Worm (Caenorhabditis elegans) whole organism, L4 larva: ENCODE measurements around the gene F09C6.3.
A peak's percentile ranks its signal among the peaks of the same experiment; 100 is the strongest.

Experiments
- D1046.2 ChIP-seq: fragments of 200-800 bp; sonication (Bioruptor generic); IDR thresholded peaks from 2 replicates; pipeline ENCODE4 v1.3.6; 2022; ENCODE audit warnings: missing genetic modification characterization, missing compliant biosample characterization
- F10B5.3 ChIP-seq: sonication (generic microtip); optimal IDR thresholded peaks from 2 replicates; lab custom pipeline; 2016; ENCODE audit warnings: mild to moderate bottlenecking, missing genetic modification characterization, missing compliant biosample characterization
- F26F4.8 ChIP-seq: fragments of 200-800 bp; sonication (Bioruptor generic); conservative IDR thresholded peaks from 2 replicates; pipeline ENCODE4 v1.3.6; 2022; ENCODE audit warnings: missing genetic modification characterization, missing compliant biosample characterization
- F37D6.2 ChIP-seq: sonication (generic microtip); optimal IDR thresholded peaks from 2 replicates; lab custom pipeline; 2016; ENCODE audit warnings: mild to moderate bottlenecking, missing genetic modification characterization, missing compliant biosample characterization
- Y105C5A.15 ChIP-seq: fragments of 200-800 bp; sonication (Bioruptor generic); IDR thresholded peaks from 2 replicates; pipeline ENCODE4 v1.3.6; 2022; ENCODE audit warnings: missing genetic modification characterization, missing compliant biosample characterization
- Y5F2A.4 ChIP-seq: fragments of 200-800 bp; sonication (Bioruptor generic); optimal IDR thresholded peaks from 2 replicates; lab custom pipeline; 2018; ENCODE audit warnings: mild to moderate bottlenecking, missing genetic modification characterization, missing compliant biosample characterization
- aha-1 ChIP-seq: fragments of 150-350 bp; peaks from one replicate; lab custom pipeline; 2014; ENCODE audit warnings: missing biosample characterization, missing genetic modification characterization
- arid-1 ChIP-seq: fragments of 200-800 bp; sonication (Bioruptor generic); conservative IDR thresholded peaks from 2 replicates; pipeline ENCODE4 v1.3.6; 2022; ENCODE audit warnings: missing genetic modification reagents, missing genetic modification characterization, missing compliant biosample characterization
- ceh-20 ChIP-seq: fragments of 200-800 bp; sonication (Bioruptor generic); IDR thresholded peaks from 2 replicates; pipeline ENCODE4 v1.3.6; 2022; ENCODE audit warnings: missing genetic modification reagents, missing genetic modification characterization, missing compliant biosample characterization
- ceh-32 ChIP-seq: sonication (generic microtip); optimal IDR thresholded peaks from 2 replicates; lab custom pipeline; 2016; ENCODE audit warnings: mild to moderate bottlenecking, missing genetic modification characterization, missing compliant biosample characterization; ENCODE audit not compliant: poor library complexity
- ceh-44 ChIP-seq: fragments of 200-800 bp; sonication (Bioruptor generic); IDR thresholded peaks from 2 replicates; pipeline ENCODE4 v1.3.6; 2022; ENCODE audit warnings: missing genetic modification reagents, missing genetic modification characterization, missing compliant biosample characterization
- ctbp-1 ChIP-seq: fragments of 200-800 bp; sonication (Bioruptor generic); IDR thresholded peaks from 2 replicates; pipeline ENCODE4 v1.3.6; 2022; ENCODE audit warnings: missing genetic modification reagents, missing genetic modification characterization, missing compliant biosample characterization
- dmd-6 ChIP-seq: fragments of 200-800 bp; sonication (Bioruptor generic); IDR thresholded peaks from 2 replicates; pipeline ENCODE4 v1.3.6; 2022; ENCODE audit warnings: missing genetic modification reagents, missing genetic modification characterization, missing compliant biosample characterization
- dpl-1 ChIP-seq: fragments of 150-350 bp; optimal IDR thresholded peaks from 2 replicates; lab custom pipeline; 2014; ENCODE audit warnings: missing biosample characterization, missing genetic modification reagents, missing genetic modification characterization
- hif-1 ChIP-seq, 2 experiments: sonication (generic microtip); optimal IDR thresholded peaks; 2 replicates each; lab custom pipeline; 2016 to 2017; ENCODE audit warnings: missing compliant biosample characterization in 2 of 2, missing genetic modification characterization in 2 of 2, missing genetic modification reagents in 2 of 2, missing genotype in 2 of 2, mild to moderate bottlenecking in 1 of 2
- hlh-11 ChIP-seq: fragments of 200-800 bp; sonication (Bioruptor generic); optimal IDR thresholded peaks from 2 replicates; lab custom pipeline; 2018; ENCODE audit warnings: mild to moderate bottlenecking, missing genetic modification characterization, missing compliant biosample characterization
- hmg-1.1 ChIP-seq: fragments of 200-800 bp; sonication (Bioruptor generic); IDR thresholded peaks from 2 replicates; pipeline ENCODE4 v1.3.6; 2022; ENCODE audit warnings: missing genetic modification reagents, missing genetic modification characterization, missing compliant biosample characterization
- lim-7 ChIP-seq: fragments of 200-800 bp; sonication (Bioruptor generic); IDR thresholded peaks from 2 replicates; pipeline ENCODE4 v1.3.6; 2022; ENCODE audit warnings: missing genetic modification characterization, missing compliant biosample characterization
- lin-15B ChIP-seq: fragments of 150-350 bp; sonication (generic microtip); optimal IDR thresholded peaks from 3 replicates; lab custom pipeline; 2014; ENCODE audit warnings: missing biosample characterization, missing genetic modification characterization
- lin-38 ChIP-seq: fragments of 200-800 bp; sonication (Bioruptor generic); IDR thresholded peaks from 2 replicates; pipeline ENCODE4 v1.3.6; 2022; ENCODE audit warnings: missing genetic modification reagents, missing genetic modification characterization, missing compliant biosample characterization
- mdl-1 ChIP-seq, 2 experiments: fragments of 150-350 bp in 1 of 2; sonication (generic microtip) in 1 of 2; optimal IDR thresholded peaks; 2 replicates each; lab custom pipeline; 2014 to 2017; ENCODE audit warnings: missing biosample characterization in 2 of 2, missing genetic modification characterization in 2 of 2
- mdt-29 ChIP-seq: fragments of 200-800 bp; sonication (Bioruptor generic); IDR thresholded peaks from 2 replicates; pipeline ENCODE4 v1.3.6; 2022; ENCODE audit warnings: missing genetic modification reagents, missing genetic modification characterization, missing compliant biosample characterization
- mep-1 ChIP-seq: fragments of 150-350 bp; sonication (generic microtip); optimal IDR thresholded peaks from 3 replicates; lab custom pipeline; 2014; ENCODE audit warnings: missing biosample characterization, missing genetic modification characterization
- mes-2 ChIP-seq: sonication (generic microtip); optimal IDR thresholded peaks from 2 replicates; lab custom pipeline; 2016; ENCODE audit warnings: missing genotype, mild to moderate bottlenecking, missing genetic modification characterization, missing compliant biosample characterization; ENCODE audit not compliant: poor library complexity, severe bottlenecking
- mxl-3 ChIP-seq: fragments of 200-800 bp; sonication (Bioruptor generic); optimal IDR thresholded peaks from 2 replicates; lab custom pipeline; 2018; ENCODE audit warnings: mild to moderate bottlenecking, missing genetic modification characterization, missing compliant biosample characterization
- nhr-102 ChIP-seq: sonication (generic microtip); optimal IDR thresholded peaks from 2 replicates; lab custom pipeline; 2016; ENCODE audit warnings: mild to moderate bottlenecking, missing genetic modification characterization, moderate library complexity, missing compliant biosample characterization
- nhr-237 ChIP-seq: sonication (generic microtip); optimal IDR thresholded peaks from 2 replicates; lab custom pipeline; 2017; ENCODE audit warnings: missing biosample characterization, missing genetic modification characterization
- nhr-28 ChIP-seq: fragments of 150-350 bp; optimal IDR thresholded peaks from 2 replicates; lab custom pipeline; 2014; ENCODE audit warnings: missing biosample characterization, missing genetic modification characterization
- nhr-6 ChIP-seq: fragments of 150-350 bp; optimal IDR thresholded peaks from 2 replicates; lab custom pipeline; 2014; ENCODE audit warnings: missing biosample characterization, missing genetic modification characterization
- php-3 ChIP-seq: fragments of 200-800 bp; sonication (Bioruptor generic); IDR thresholded peaks from 2 replicates; pipeline ENCODE4 v1.3.6; 2022; ENCODE audit warnings: missing genetic modification reagents, missing genetic modification characterization, missing compliant biosample characterization
- rbr-2 ChIP-seq: sonication (generic microtip); optimal IDR thresholded peaks from 2 replicates; lab custom pipeline; 2016; ENCODE audit warnings: missing genotype, missing genetic modification characterization, missing compliant biosample characterization
- tra-1 ChIP-seq: fragments of 200-800 bp; sonication (Bioruptor generic); IDR thresholded peaks from 2 replicates; pipeline ENCODE4 v1.3.6; 2022; ENCODE audit warnings: missing genetic modification reagents, missing genetic modification characterization, missing compliant biosample characterization
- unc-130 ChIP-seq: sonication (generic microtip); optimal IDR thresholded peaks from 2 replicates; lab custom pipeline; 2016; ENCODE audit warnings: missing genetic modification reagents, missing genetic modification characterization, missing compliant biosample characterization
- unc-62 ChIP-seq, 3 experiments: fragments of 150-350 bp in 1 of 3; sonication (generic microtip); optimal IDR thresholded peaks in 2 of 3; peaks in 1 of 3; 1 replicate in 1 of 3; 2 replicates in 2 of 3; lab custom pipeline; 2014 to 2017; ENCODE audit warnings: missing biosample characterization in 3 of 3, missing genetic modification characterization in 3 of 3, missing genetic modification reagents in 3 of 3, missing genotype in 1 of 3
- zfp-3 ChIP-seq: fragments of 200-800 bp; sonication (Bioruptor generic); conservative IDR thresholded peaks from 2 replicates; pipeline ENCODE4 v1.3.6; 2022; ENCODE audit warnings: missing genetic modification reagents, missing genetic modification characterization, missing compliant biosample characterization
- zip-2 ChIP-seq: fragments of 150-350 bp; optimal IDR thresholded peaks from 2 replicates; lab custom pipeline; 2014; ENCODE audit warnings: missing biosample characterization, missing genetic modification characterization

F09C6.3 gene

DNA sequence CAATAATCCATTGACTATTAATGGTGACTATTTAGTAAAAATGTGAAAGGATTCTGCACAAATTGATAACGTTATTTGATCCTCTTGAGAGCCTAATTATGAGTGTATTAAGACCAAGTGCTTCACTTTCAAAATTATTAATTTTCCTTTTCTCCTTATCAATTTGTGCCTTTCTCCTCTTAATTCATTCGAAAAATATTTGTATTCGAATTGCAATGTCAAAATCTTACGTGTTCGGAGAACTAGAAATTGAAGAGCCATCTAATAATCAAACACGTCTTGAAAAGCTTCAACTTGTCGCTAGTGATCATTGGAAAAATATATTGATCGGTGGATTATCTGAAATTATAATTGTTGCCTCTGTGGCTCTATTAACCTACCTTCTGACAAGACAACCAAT is 31.5 kb downstream of the F09C6.3 start, which contains the start of the genes clec-36 and clec-26:
clec-36 (minus strand) TSS at position 101 of the 400 bp plus-strand sequence.
clec-26 (plus strand) TSS at position 114 of the 400 bp plus-strand sequence.
- TF ChIP-seq ctbp-1 (GFP tag; lab: Robert Waterston, UW) (no peak), lin-38 (GFP tag; lab: Robert Waterston, UW) (no peak), ceh-32 (tag; lab: Kevin White, UChicago) (no peak), lim-7 (GFP tag; lab: Robert Waterston, UW) (no peak), D1046.2 (no peak), mdt-29 (GFP tag; lab: Robert Waterston, UW) (no peak), mxl-3 (GFP tag; lab: Kevin White, UChicago) (no peak), rbr-2 (tag; lab: Kevin White, UChicago) (no peak), dmd-6 (GFP tag; lab: Robert Waterston, UW) (peak; percentile 38; the same call in 1 of the 2 replicates), tra-1 (GFP tag; lab: Robert Waterston, UW) (no peak), aha-1 (tag; lab: Kevin White, UChicago) (no peak), F26F4.8 (GFP tag; lab: Robert Waterston, UW) (no peak), unc-62 (GFP tag; optimal IDR thresholded peaks at IDR 0.05 in 1 of 2; lab: Kevin White, UChicago) (peak in 1 of 2 experiments; percentile 77), unc-62 (tag; optimal IDR thresholded peaks at IDR 0.05; lab: Kevin White, UChicago) (no peak), zip-2 (tag; lab: Kevin White, UChicago) (no peak), mep-1 (no peak), F37D6.2 (tag; lab: Kevin White, UChicago) (no peak), mes-2 (no peak), nhr-237 (tag; lab: Kevin White, UChicago) (no peak)

DNA sequence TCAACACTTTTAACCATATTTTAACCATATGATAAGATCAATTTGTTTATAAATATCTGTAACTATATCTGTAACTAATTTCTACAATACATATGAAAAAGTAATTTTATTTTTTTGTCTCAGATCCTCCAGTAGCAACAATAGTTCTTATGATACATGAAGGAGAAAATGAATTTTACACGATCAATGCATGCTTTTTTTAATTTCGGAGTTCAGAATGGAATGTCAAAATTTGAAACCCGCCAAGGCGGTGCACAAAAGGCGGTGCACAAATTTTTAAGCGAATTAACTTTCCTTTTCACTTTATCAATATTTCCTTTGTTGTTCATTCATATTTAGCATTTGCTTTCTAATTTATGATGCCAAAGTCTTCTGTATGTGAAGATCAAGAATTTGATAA is 37.0 kb downstream of the F09C6.3 start, which contains the start of gene clec-25:
clec-25 (plus strand) TSS at position 301 of the 400 bp plus-strand sequence.
- no peak for TF ChIP-seq mdt-29 (GFP tag; lab: Robert Waterston, UW)
- TF ChIP-seq php-3 (GFP tag; lab: Robert Waterston, UW): no peak
- TF ChIP-seq unc-130 (GFP tag; lab: Kevin White, UChicago): no peak
- no peak for TF ChIP-seq Y105C5A.15 (GFP tag; lab: Robert Waterston, UW)
- no peak for TF ChIP-seq F10B5.3
- no peak for TF ChIP-seq nhr-28 (tag; lab: Kevin White, UChicago)
- TF ChIP-seq zfp-3 (GFP tag; lab: Robert Waterston, UW): no peak
- TF ChIP-seq lin-15B (tag; lab: Kevin White, UChicago): no peak
- TF ChIP-seq ceh-44 (GFP tag; lab: Robert Waterston, UW): no peak
- no peak for TF ChIP-seq arid-1 (GFP tag; lab: Robert Waterston, UW)
- TF ChIP-seq ceh-20 (GFP tag; lab: Robert Waterston, UW): no peak
- TF ChIP-seq, all 104 proteins: peak for 0

DNA sequence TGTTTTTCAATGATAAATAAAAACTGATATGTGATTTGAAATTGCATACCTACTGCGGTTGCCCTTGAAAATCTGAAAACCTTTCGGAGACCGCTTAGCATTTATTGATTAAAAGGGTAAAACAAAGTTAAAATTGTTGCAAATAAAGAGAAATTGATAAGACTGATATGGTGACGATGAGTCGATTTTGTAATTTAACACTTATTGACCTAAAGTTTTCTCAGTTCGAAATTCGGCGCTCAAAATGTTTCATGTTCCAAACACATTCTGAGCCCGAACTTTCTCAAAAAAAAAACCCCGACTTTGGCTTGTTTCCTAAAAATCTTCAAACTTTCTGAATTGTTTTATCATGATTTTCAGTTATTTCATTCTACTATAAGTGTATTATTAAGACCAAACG is 39.0 kb downstream of the F09C6.3 start, which contains the start of gene clec-40:
clec-40 (minus strand) TSS at position 101 of the 400 bp plus-strand sequence.
- TF ChIP-seq nhr-6 (tag; lab: Kevin White, UChicago) (no peak), mdl-1 (tag; optimal IDR thresholded peaks at IDR 0.05; lab: Kevin White, UChicago) (no peak), hmg-1.1 (GFP tag; lab: Robert Waterston, UW) (no peak), lin-15B (tag; lab: Kevin White, UChicago) (no peak), dpl-1 (GFP tag; lab: Kevin White, UChicago) (no peak), mdt-29 (GFP tag; lab: Robert Waterston, UW) (no peak), hlh-11 (tag; lab: Kevin White, UChicago) (no peak), Y5F2A.4 (no peak), F37D6.2 (tag; lab: Kevin White, UChicago) (no peak), nhr-102 (tag; lab: Kevin White, UChicago) (no peak), hif-1 (tag; optimal IDR thresholded peaks at IDR 0.05; lab: Kevin White, UChicago) (no peak)
